Fruit fly (Drosophila melanogaster): ENCODE measurements around the gene RpL3.
A peak's percentile ranks its signal among the peaks of the same experiment; 100 is the strongest.

The RpL3 gene

dm6 chr3R:11214449-11214950, 7.2 kb upstream of the RpL3 start, which contains the start of gene ZnT86D (continued):
- TF ChIP-seq CG1792 (GFP tag; optimal IDR thresholded peaks at IDR 0.05): peak; percentile 45
- no peak for TF ChIP-seq org-1 (GFP tag; optimal IDR thresholded peaks at IDR 0.05)
- no peak for TF ChIP-seq cg (GFP tag; optimal IDR thresholded peaks at IDR 0.05)
- TF ChIP-seq CG12769 (tag; optimal IDR thresholded peaks at IDR 0.05): peak; percentile 10
- TF ChIP-seq pum (GFP tag; optimal IDR thresholded peaks at IDR 0.05): peak; percentile 41
- TF ChIP-seq mam (GFP tag; optimal IDR thresholded peaks at IDR 0.05): peak; percentile 60
- TF ChIP-seq CG1233 (GFP tag; optimal IDR thresholded peaks at IDR 0.05): peak; percentile 46
- TF ChIP-seq hb (GFP tag; IDR thresholded peaks at IDR 0.05; ENCODE audit: partially characterized antibody): no peak
- TF ChIP-seq zfh1 (GFP tag; IDR thresholded peaks at IDR 0.05): no peak
- peak; percentile 44 to 47 for TF ChIP-seq dpn (GFP tag; optimal IDR thresholded peaks at IDR 0.05)
- TF ChIP-seq Xrp1 (GFP tag; IDR thresholded peaks at IDR 0.05): peak; percentile 30; the same call in 1 of the 2 replicates
- peak; percentile 29 for TF ChIP-seq twi (tag; optimal IDR thresholded peaks at IDR 0.05)
- TF ChIP-seq Jarid2 (GFP tag; optimal IDR thresholded peaks at IDR 0.05): no peak
- TF ChIP-seq CG31224 (GFP tag; IDR thresholded peaks at IDR 0.05): no peak
- peak; percentile 55 for TF ChIP-seq sd (tag; optimal IDR thresholded peaks at IDR 0.05)
- no peak for TF ChIP-seq chn (GFP tag; optimal IDR thresholded peaks at IDR 0.05)
- TF ChIP-seq CoRest (tag; optimal IDR thresholded peaks at IDR 0.05): peak; percentile 76
- peak; percentile 79 for TF ChIP-seq CG10147 (GFP tag; optimal IDR thresholded peaks at IDR 0.05)
- no peak for TF ChIP-seq Ravus (GFP tag; IDR thresholded peaks at IDR 0.05)
- no peak for TF ChIP-seq CG17186 (GFP tag; optimal IDR thresholded peaks at IDR 0.05)
- no peak for TF ChIP-seq yki (optimal IDR thresholded peaks at IDR 0.05)
- no peak for TF ChIP-seq Hr39 (optimal IDR thresholded peaks at IDR 0.05)
- TF ChIP-seq CG16863 (GFP tag; optimal IDR thresholded peaks at IDR 0.05): peak; percentile 30
- peak; percentile 87 for TF ChIP-seq phol (tag; optimal IDR thresholded peaks at IDR 0.05)
- TF ChIP-seq Dip3 (GFP tag; optimal IDR thresholded peaks at IDR 0.05): peak; percentile 44
- TF ChIP-seq CG10565 (GFP tag; optimal IDR thresholded peaks at IDR 0.05): no peak
- TF ChIP-seq her (GFP tag; optimal IDR thresholded peaks at IDR 0.05): no peak
- TF ChIP-seq CG14965 (GFP tag; optimal IDR thresholded peaks at IDR 0.05; ENCODE audit: borderline replicate concordance): no peak
- TF ChIP-seq CG10462 (GFP tag; optimal IDR thresholded peaks at IDR 0.05): no peak
- TF ChIP-seq knrl (GFP tag; IDR thresholded peaks at IDR 0.05; ENCODE audit: partially characterized antibody): no peak
- TF ChIP-seq CG33557 (GFP tag; optimal IDR thresholded peaks at IDR 0.05): peak; percentile 55
- peak; percentile 35 for TF ChIP-seq Camta (GFP tag; optimal IDR thresholded peaks at IDR 0.05)
- peak; percentile 24; the same call in 1 of the 3 replicates for TF ChIP-seq CG7357 (GFP tag; IDR thresholded peaks at IDR 0.05)
- no peak for TF ChIP-seq Doc3 (GFP tag; IDR thresholded peaks at IDR 0.05; ENCODE audit: partially characterized antibody)
- peak; percentile 79 for TF ChIP-seq Nf-YC (tag; optimal IDR thresholded peaks at IDR 0.05)
- TF ChIP-seq tgo (GFP tag; IDR thresholded peaks at IDR 0.05): peak; percentile 23; the same call in 1 of the 3 replicates
- peak; percentile 39 for TF ChIP-seq Atf3 (GFP tag; optimal IDR thresholded peaks at IDR 0.05)
- TF ChIP-seq CG13123 (GFP tag; optimal IDR thresholded peaks at IDR 0.05): peak; percentile 17
- TF ChIP-seq gcm (GFP tag; optimal IDR thresholded peaks at IDR 0.05): peak; percentile 26
- TF ChIP-seq H15 (GFP tag; IDR thresholded peaks at IDR 0.05): no peak
- TF ChIP-seq ATbp (GFP tag; optimal IDR thresholded peaks at IDR 0.05): peak; percentile 21
- peak; percentile 31 for TF ChIP-seq pfk (GFP tag; optimal IDR thresholded peaks at IDR 0.05)
- no peak for TF ChIP-seq mld (GFP tag; IDR thresholded peaks at IDR 0.05; ENCODE audit: partially characterized antibody)
- peak; percentile 40 for TF ChIP-seq pros (GFP tag; optimal IDR thresholded peaks at IDR 0.05)
- peak; percentile 26; the same call in 1 of the 2 replicates for TF ChIP-seq E2f2 (GFP tag; IDR thresholded peaks at IDR 0.05)
- no peak for TF ChIP-seq CG8765 (GFP tag; IDR thresholded peaks at IDR 0.05)
- peak; percentile 49; the same call in 2 of the 3 replicates for TF ChIP-seq Aef1 (GFP tag; IDR thresholded peaks at IDR 0.05)
- TF ChIP-seq unpg (GFP tag; optimal IDR thresholded peaks at IDR 0.05): peak; percentile 58
- no peak for TF ChIP-seq CG10959 (GFP tag; IDR thresholded peaks at IDR 0.05)
- peak; percentile 57 for TF ChIP-seq schlank (tag; optimal IDR thresholded peaks at IDR 0.05)
- peak; percentile 63 for TF ChIP-seq Hr3 (GFP tag; optimal IDR thresholded peaks at IDR 0.05)
